Worm (Caenorhabditis elegans) whole organism, L4/young adult: Measurements from ENCODE around the gene C17G10.13.

Experiments used
- W03F9.2 ChIP-seq: fragments of 150-350 bp; optimal IDR thresholded peaks from 2 replicates; lab custom pipeline; 2014; ENCODE audit warnings: missing biosample characterization, missing genetic modification characterization
- dao-5 ChIP-seq: sonication (generic microtip); optimal IDR thresholded peaks from 2 replicates; lab custom pipeline; 2016; ENCODE audit warnings: missing genotype, missing genetic modification characterization, moderate library complexity, missing compliant biosample characterization
- him-1 ChIP-seq: sonication (generic microtip); optimal IDR thresholded peaks from 2 replicates; lab custom pipeline; 2016; ENCODE audit warnings: missing genotype, missing genetic modification reagents, missing genetic modification characterization, missing compliant biosample characterization

The C17G10.13 gene

ce11 chrII:5596247-5596646 lies 6.7 kb upstream of the C17G10.13 start, which contains the start of gene C17G10.1:
Gene C17G10.1 (plus strand): TSS chrII:5596547.
- no peak for TF ChIP-seq him-1 (tag; lab: Kevin White, UChicago)
- TF ChIP-seq dao-5: no peak
- no peak for TF ChIP-seq W03F9.2 (tag; lab: Kevin White, UChicago)

- TF ChIP-seq him-1 (tag; lab: Kevin White, UChicago) (no peak), dao-5 (no peak), W03F9.2 (tag; lab: Kevin White, UChicago) (peak; percentile 57)
These were observed 4.7 kb upstream of the C17G10.13 start, which contains the start of gene ttc-4 for ce11 chrII:5594210-5594764. Gene ttc-4 (plus strand): TSS chrII:5594714.

DNA sequence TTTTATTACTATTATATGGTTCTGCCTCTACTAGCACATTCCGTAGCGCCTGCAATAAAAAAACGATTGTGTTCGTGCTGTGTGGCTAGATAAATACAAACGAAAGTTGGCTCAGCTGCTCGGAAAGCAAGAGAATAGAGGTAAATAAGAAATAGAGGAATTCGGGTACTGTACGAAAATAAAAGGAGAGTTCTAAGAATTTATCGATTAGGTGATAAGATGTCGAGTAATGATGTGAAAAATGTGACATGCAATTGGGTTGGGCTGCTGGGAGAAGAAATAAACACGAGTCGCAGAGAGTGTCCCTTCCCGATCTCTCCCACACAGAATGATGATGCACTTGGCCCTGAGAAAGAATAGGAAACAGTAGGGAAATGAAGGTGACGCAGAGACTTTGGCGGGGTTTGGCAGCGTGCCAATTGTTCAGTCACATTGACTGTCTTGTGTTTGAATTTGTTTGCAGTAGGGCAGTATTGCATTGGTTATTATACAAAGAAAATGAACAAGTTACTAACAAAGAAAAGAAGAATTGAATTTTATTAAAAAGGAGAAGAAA lies 3.9 kb upstream of the C17G10.13 start, which contains the start of gene cdc-14:
TSS of gene cdc-14 (minus strand) at position 51 of the 556 bp plus-strand sequence.
- no peak for TF ChIP-seq dao-5
- no peak for TF ChIP-seq him-1 (tag; lab: Kevin White, UChicago)
- peak; percentile 57 for TF ChIP-seq W03F9.2 (tag; lab: Kevin White, UChicago)

ce11 chrII:5592857-5593256 lies 3.3 kb upstream of the C17G10.13 start:
- TF ChIP-seq W03F9.2 (tag; lab: Kevin White, UChicago) (no peak), dao-5 (no peak), him-1 (tag; lab: Kevin White, UChicago) (no peak)

- no peak for TF ChIP-seq W03F9.2 (tag; lab: Kevin White, UChicago)
- no peak for TF ChIP-seq dao-5
- no peak for TF ChIP-seq him-1 (tag; lab: Kevin White, UChicago)
These were observed 2.0 kb upstream of the C17G10.13 start for ce11 chrII:5591558-5591957.

DNA sequence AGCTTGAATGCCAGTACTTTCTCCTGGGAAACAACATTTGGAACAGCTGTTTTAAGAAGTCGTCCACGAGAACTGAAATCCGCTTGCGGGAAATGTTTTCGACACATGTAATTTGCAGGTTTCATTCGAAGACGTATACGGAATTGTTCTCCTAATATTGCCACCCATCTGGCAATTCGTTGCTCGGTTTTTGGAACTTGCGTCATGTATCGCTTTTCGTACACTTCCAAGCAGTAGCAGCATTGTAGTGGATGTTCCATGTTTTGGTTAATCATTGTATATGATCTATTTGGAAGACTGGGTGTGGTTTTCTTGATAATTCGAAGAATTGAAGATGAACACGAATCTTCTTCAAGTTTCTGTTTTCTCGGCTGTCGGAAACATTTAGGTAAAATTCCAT lies 1.8 kb downstream of the C17G10.13 start:
- TF ChIP-seq dao-5 (no peak), W03F9.2 (tag; lab: Kevin White, UChicago) (no peak), him-1 (tag; lab: Kevin White, UChicago) (no peak)

DNA sequence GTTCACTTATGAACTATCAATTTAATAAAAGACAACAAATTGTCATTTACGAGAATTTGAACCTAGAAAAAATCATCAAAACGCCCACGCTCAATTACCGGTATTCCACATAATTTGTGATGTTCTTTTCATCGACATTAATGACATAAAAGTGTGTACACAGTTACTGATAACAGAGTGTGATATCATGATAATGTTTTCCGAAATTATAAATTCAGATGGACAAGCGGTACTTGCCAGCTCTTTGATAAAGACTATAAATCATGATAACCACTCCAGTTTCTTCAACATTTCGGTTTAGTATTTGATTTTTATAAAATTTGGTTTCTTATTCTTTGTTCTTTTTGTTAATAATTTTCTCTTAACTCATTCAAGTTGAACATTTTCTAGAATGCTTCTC lies 3.8 kb downstream of the C17G10.13 start, which contains the start of gene lys-8:
TSS of gene lys-8 (plus strand) at position 391 of the 400 bp plus-strand sequence.
- TF ChIP-seq W03F9.2 (tag; lab: Kevin White, UChicago) (no peak), dao-5 (no peak), him-1 (tag; lab: Kevin White, UChicago) (no peak)

DNA sequence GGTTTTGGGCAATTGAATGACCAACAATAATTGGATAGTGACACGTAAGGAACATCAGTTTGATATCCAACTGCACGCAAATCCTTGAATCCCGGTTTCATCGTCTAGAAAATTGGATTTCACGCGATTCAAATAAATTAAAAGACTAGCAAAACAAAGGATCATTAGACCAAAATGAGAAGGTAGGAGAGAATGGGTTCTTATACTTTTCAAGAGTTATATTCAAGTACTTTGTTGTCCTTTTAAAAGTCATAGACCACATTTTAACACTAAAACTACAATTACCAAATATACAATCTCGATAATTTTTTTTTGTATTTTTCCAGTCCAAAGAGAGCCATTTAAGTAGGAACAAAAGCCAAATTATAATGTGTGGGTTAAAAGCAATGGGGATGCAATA lies 7.3 kb downstream of the C17G10.13 start, which contains the start of gene T25E4.2:
TSS of gene T25E4.2 (minus strand) at position 101 of the 400 bp plus-strand sequence.
- TF ChIP-seq dao-5 (no peak), W03F9.2 (tag; lab: Kevin White, UChicago) (no peak), him-1 (tag; lab: Kevin White, UChicago) (no peak)

ce11 chrII:5579236-5579635 lies 10.4 kb downstream of the C17G10.13 start:
- no peak for TF ChIP-seq dao-5

- TF ChIP-seq dao-5: no peak
- no peak for TF ChIP-seq him-1 (tag; lab: Kevin White, UChicago)
- no peak for TF ChIP-seq W03F9.2 (tag; lab: Kevin White, UChicago)
These were observed 10.9 kb downstream of the C17G10.13 start for ce11 chrII:5578714-5579113.

ce11 chrII:5578035-5578434 lies 11.6 kb downstream of the C17G10.13 start, which contains the start of gene T25E4.1:
Gene T25E4.1 (plus strand): TSS chrII:5578335.
- TF ChIP-seq him-1 (tag; lab: Kevin White, UChicago) (no peak), W03F9.2 (tag; lab: Kevin White, UChicago) (no peak), dao-5 (no peak)

DNA sequence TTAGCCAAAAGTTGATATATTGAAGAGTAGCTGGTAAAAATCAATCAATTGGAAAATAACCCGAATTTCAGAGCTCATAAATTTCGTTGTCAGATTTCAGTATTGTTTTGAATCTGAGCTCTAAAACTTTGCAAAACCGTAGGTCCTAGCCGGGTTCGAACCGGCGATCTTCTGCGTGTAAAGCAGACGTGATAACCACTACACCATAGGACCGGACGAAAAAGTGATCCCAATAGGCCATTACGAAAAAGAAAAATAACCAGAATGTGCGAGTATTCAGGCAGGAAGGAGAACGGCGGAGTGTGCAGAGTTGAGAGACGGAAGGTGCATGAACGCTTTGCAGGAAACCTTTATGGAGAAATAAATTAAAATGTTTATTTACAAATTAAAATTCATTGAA lies 12.5 kb downstream of the C17G10.13 start:
- TF ChIP-seq W03F9.2 (tag; lab: Kevin White, UChicago) (peak; percentile 59), dao-5 (peak; percentile 28), him-1 (tag; lab: Kevin White, UChicago) (peak; percentile 6)

DNA sequence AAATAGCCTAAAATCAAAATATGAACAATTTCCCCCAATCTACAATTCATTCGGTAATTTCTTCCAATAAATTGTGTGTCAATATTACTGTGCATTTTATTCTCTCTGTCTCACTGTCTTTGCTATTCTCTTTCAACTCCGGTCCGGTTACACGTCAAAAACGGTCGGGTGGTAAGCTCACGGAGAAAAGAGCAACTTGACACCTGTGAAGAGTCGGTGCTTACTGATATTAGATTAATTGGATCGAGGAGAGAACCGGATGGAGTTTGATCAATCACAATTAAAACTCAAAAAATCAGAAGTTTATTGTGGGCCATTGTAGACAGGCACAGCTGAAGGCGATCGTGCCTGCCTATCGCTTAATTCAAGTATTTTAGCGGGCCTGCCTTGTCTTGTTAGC lies 14.7 kb downstream of the C17G10.13 start:
- no peak for TF ChIP-seq dao-5
- TF ChIP-seq him-1 (tag; lab: Kevin White, UChicago): no peak
- no peak for TF ChIP-seq W03F9.2 (tag; lab: Kevin White, UChicago)

DNA sequence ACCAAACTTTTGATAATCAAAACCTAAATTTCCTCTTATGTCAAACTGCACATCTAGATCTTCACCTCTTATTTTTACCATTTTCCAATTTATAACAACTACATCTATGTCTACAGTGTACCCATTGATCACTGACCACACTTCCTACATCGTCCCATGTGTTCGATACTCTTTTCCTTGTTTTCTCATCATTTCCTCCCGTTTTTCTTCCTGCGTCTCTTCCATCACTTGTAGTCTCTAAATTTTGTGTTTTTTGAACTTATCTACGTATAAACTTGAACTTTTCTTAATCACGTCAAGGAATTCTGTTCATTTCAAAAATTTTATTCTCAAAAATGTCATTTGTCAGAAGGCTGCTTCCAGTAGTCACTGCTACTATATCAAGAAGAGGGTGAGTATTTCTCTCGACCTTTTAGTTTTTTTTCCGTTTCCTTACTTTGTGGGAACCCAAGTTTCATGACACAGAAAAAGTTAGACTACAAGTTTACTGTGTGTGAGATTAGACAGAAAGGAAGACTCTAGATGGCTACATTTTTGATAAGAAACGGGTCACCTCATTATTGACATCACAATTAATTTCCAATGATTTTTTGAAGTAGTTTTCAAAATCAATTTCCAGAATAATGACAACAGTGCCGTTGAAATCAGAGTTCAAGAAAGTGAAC lies 17.4 kb downstream of the C17G10.13 start:
- TF ChIP-seq dao-5: no peak
- TF ChIP-seq him-1 (tag; lab: Kevin White, UChicago): no peak
- no peak for TF ChIP-seq W03F9.2 (tag; lab: Kevin White, UChicago)
